Worm (Caenorhabditis elegans) whole organism, young adult: Measurements from ENCODE around the gene hst-2.
A peak's percentile ranks its signal among the peaks of the same experiment; 100 is the strongest.

Experiments
- B0019.2 ChIP-seq: fragments of 200-800 bp; sonication (Bioruptor generic); conservative IDR thresholded peaks from 2 replicates; pipeline ENCODE4 v1.3.6; 2022; ENCODE audit warnings: missing genetic modification reagents, missing genetic modification characterization, missing compliant biosample characterization
- B0336.3 ChIP-seq: fragments of 200-800 bp; sonication (Bioruptor generic); IDR thresholded peaks from 2 replicates; pipeline ENCODE4 v1.3.6; 2022; ENCODE audit warnings: missing genetic modification characterization, missing compliant biosample characterization
- F23B12.7 ChIP-seq: sonication (generic microtip); optimal IDR thresholded peaks from 2 replicates; lab custom pipeline; 2017; ENCODE audit warnings: missing genetic modification characterization, mild to moderate bottlenecking, missing compliant biosample characterization, antibody characterized with exemption, moderate library complexity; ENCODE audit not compliant: insufficient read depth
- F33H1.4 ChIP-seq: fragments of 200-800 bp; sonication (Bioruptor generic); IDR thresholded peaks from 2 replicates; pipeline ENCODE4 v1.3.6; 2022; ENCODE audit warnings: missing genetic modification reagents, missing genetic modification characterization, missing compliant biosample characterization
- F37B4.10 ChIP-seq: fragments of 200-800 bp; sonication (Bioruptor generic); IDR thresholded peaks from 2 replicates; pipeline ENCODE4 v1.3.6; 2022; ENCODE audit warnings: missing genetic modification characterization, missing compliant biosample characterization
- F39B2.1 ChIP-seq: fragments of 200-800 bp; sonication (Bioruptor generic); IDR thresholded peaks from 2 replicates; pipeline ENCODE4 v1.3.6; 2022; ENCODE audit warnings: missing genetic modification reagents, missing genetic modification characterization, missing compliant biosample characterization
- F49E8.2 ChIP-seq: sonication (generic microtip); optimal IDR thresholded peaks from 3 replicates; lab custom pipeline; 2017; ENCODE audit warnings: missing genetic modification characterization, mild to moderate bottlenecking, missing compliant biosample characterization, antibody characterized with exemption, moderate library complexity; ENCODE audit not compliant: insufficient read depth
- K12H6.12 ChIP-seq: fragments of 200-800 bp; sonication (Bioruptor generic); optimal IDR thresholded peaks from 2 replicates; lab custom pipeline; 2018; ENCODE audit warnings: mild to moderate bottlenecking, missing genetic modification characterization, missing compliant biosample characterization
- T07F8.4 ChIP-seq: sonication (generic microtip); optimal IDR thresholded peaks from 2 replicates; lab custom pipeline; 2016; ENCODE audit warnings: mild to moderate bottlenecking, missing genetic modification characterization, moderate library complexity, missing compliant biosample characterization
- Y53G8AR.9 ChIP-seq: fragments of 200-800 bp; sonication (Bioruptor generic); conservative IDR thresholded peaks from 2 replicates; pipeline ENCODE4 v1.3.6; 2022; ENCODE audit warnings: missing genetic modification reagents, missing genetic modification characterization, missing compliant biosample characterization
- Y95B8A.8 ChIP-seq: fragments of 200-800 bp; sonication (Bioruptor generic); IDR thresholded peaks from 2 replicates; pipeline ENCODE4 v1.3.6; 2022; ENCODE audit warnings: missing genetic modification reagents, missing genetic modification characterization, missing compliant biosample characterization
- akir-1 ChIP-seq: fragments of 200-800 bp; sonication (Bioruptor generic); optimal IDR thresholded peaks from 2 replicates; lab custom pipeline; 2018; ENCODE audit warnings: mild to moderate bottlenecking, missing genetic modification characterization, moderate library complexity, missing compliant biosample characterization
- aptf-2 ChIP-seq: fragments of 200-800 bp; sonication (Bioruptor generic); conservative IDR thresholded peaks from 2 replicates; pipeline ENCODE4 v1.3.6; 2022; ENCODE audit warnings: missing genetic modification reagents, missing genetic modification characterization, missing compliant biosample characterization
- athp-1 ChIP-seq: sonication (generic microtip); optimal IDR thresholded peaks from 2 replicates; lab custom pipeline; 2017; ENCODE audit warnings: mild to moderate bottlenecking, missing genetic modification characterization, missing compliant biosample characterization
- attf-3 ChIP-seq: fragments of 200-800 bp; sonication (Bioruptor generic); conservative IDR thresholded peaks from 2 replicates; pipeline ENCODE4 v1.3.6; 2022; ENCODE audit warnings: missing genetic modification reagents, missing genetic modification characterization, missing compliant biosample characterization
- bed-1 ChIP-seq: fragments of 200-800 bp; sonication (Bioruptor generic); IDR thresholded peaks from 2 replicates; pipeline ENCODE4 v1.3.6; 2022; ENCODE audit warnings: missing genetic modification reagents, missing genetic modification characterization, missing compliant biosample characterization
- bed-2 ChIP-seq: fragments of 200-800 bp; sonication (Bioruptor generic); IDR thresholded peaks from 2 replicates; pipeline ENCODE4 v1.3.6; 2022; ENCODE audit warnings: missing genetic modification reagents, missing genetic modification characterization, missing compliant biosample characterization
- ccch-3 ChIP-seq: fragments of 200-800 bp; sonication (Bioruptor generic); optimal IDR thresholded peaks from 2 replicates; lab custom pipeline; 2018; ENCODE audit warnings: mild to moderate bottlenecking, missing genetic modification characterization, missing compliant biosample characterization
- ceh-40 ChIP-seq: fragments of 200-800 bp; sonication (Bioruptor generic); IDR thresholded peaks from 2 replicates; pipeline ENCODE4 v1.3.6; 2022; ENCODE audit warnings: missing genetic modification characterization, missing compliant biosample characterization
- ceh-79 ChIP-seq: sonication (generic microtip); optimal IDR thresholded peaks from 2 replicates; lab custom pipeline; 2017; ENCODE audit warnings: mild to moderate bottlenecking, missing genetic modification characterization, missing compliant biosample characterization
- egl-18 ChIP-seq: fragments of 200-800 bp; sonication (Bioruptor generic); IDR thresholded peaks from 2 replicates; pipeline ENCODE4 v1.3.6; 2022; ENCODE audit warnings: missing genetic modification reagents, missing genetic modification characterization, missing compliant biosample characterization
- egl-44 ChIP-seq: fragments of 200-800 bp; sonication (Bioruptor generic); IDR thresholded peaks from 2 replicates; pipeline ENCODE4 v1.3.6; 2022; ENCODE audit warnings: missing genetic modification reagents, missing genetic modification characterization, missing compliant biosample characterization
- egrh-3 ChIP-seq: fragments of 200-800 bp; sonication (Bioruptor generic); IDR thresholded peaks from 2 replicates; pipeline ENCODE4 v1.3.6; 2022; ENCODE audit warnings: missing genetic modification reagents, missing genetic modification characterization, missing compliant biosample characterization
- gei-17 ChIP-seq: fragments of 200-800 bp; sonication (Bioruptor generic); optimal IDR thresholded peaks from 2 replicates; lab custom pipeline; 2018; ENCODE audit warnings: mild to moderate bottlenecking, missing genetic modification characterization, missing compliant biosample characterization
- him-1 ChIP-seq: sonication (generic microtip); optimal IDR thresholded peaks from 2 replicates; lab custom pipeline; 2016; ENCODE audit warnings: missing genotype, missing genetic modification reagents, missing genetic modification characterization, missing compliant biosample characterization
- hmg-20 ChIP-seq: fragments of 200-800 bp; sonication (Bioruptor generic); IDR thresholded peaks from 2 replicates; pipeline ENCODE4 v1.3.6; 2022; ENCODE audit warnings: missing genetic modification reagents, missing genetic modification characterization, missing compliant biosample characterization
- hsf-1 ChIP-seq: fragments of 200-800 bp; sonication (Bioruptor generic); IDR thresholded peaks from 2 replicates; pipeline ENCODE4 v1.3.6; 2022; ENCODE audit warnings: missing genetic modification reagents, missing genetic modification characterization, missing compliant biosample characterization
- let-607 ChIP-seq, 2 experiments: fragments of 200-800 bp in 1 of 2; sonication (Bioruptor generic) in 1 of 2; sonication (generic microtip) in 1 of 2; optimal IDR thresholded peaks; 2 replicates each; lab custom pipeline; 2016 to 2018; ENCODE audit warnings: mild to moderate bottlenecking in 2 of 2, missing compliant biosample characterization in 2 of 2, missing genetic modification characterization in 2 of 2, moderate library complexity in 2 of 2, missing genotype in 1 of 2
- lsl-1 ChIP-seq: fragments of 200-800 bp; sonication (Bioruptor generic); optimal IDR thresholded peaks from 2 replicates; lab custom pipeline; 2018; ENCODE audit warnings: mild to moderate bottlenecking, missing genetic modification characterization, moderate library complexity, missing compliant biosample characterization
- madf-10 ChIP-seq: sonication (generic microtip); optimal IDR thresholded peaks from 2 replicates; lab custom pipeline; 2016; ENCODE audit warnings: mild to moderate bottlenecking, missing genetic modification characterization, missing compliant biosample characterization
- madf-3 ChIP-seq: fragments of 200-800 bp; sonication (Bioruptor generic); IDR thresholded peaks from 2 replicates; pipeline ENCODE4 v1.3.6; 2022; ENCODE audit warnings: missing genetic modification reagents, missing genetic modification characterization, missing compliant biosample characterization
- nfyb-1 ChIP-seq: fragments of 200-800 bp; sonication (Bioruptor generic); IDR thresholded peaks from 2 replicates; pipeline ENCODE4 v1.3.6; 2022; ENCODE audit warnings: missing genetic modification reagents, missing genetic modification characterization, missing compliant biosample characterization
- nhr-120 ChIP-seq: fragments of 200-800 bp; sonication (Bioruptor generic); IDR thresholded peaks from 2 replicates; pipeline ENCODE4 v1.3.6; 2022; ENCODE audit warnings: missing genetic modification characterization, missing compliant biosample characterization
- nhr-90 ChIP-seq: sonication (generic microtip); optimal IDR thresholded peaks from 2 replicates; lab custom pipeline; 2016; ENCODE audit warnings: missing genotype, mild to moderate bottlenecking, missing genetic modification characterization, missing compliant biosample characterization
- rcor-1 ChIP-seq: fragments of 200-800 bp; sonication (Bioruptor generic); IDR thresholded peaks from 2 replicates; pipeline ENCODE4 v1.3.6; 2022; ENCODE audit warnings: missing genetic modification reagents, missing genetic modification characterization, missing compliant biosample characterization
- rec-8 ChIP-seq, 2 experiments: sonication (generic microtip); optimal IDR thresholded peaks; 2 replicates each; lab custom pipeline; 2016; ENCODE audit warnings: mild to moderate bottlenecking in 2 of 2, missing genetic modification characterization in 2 of 2, missing genetic modification reagents in 2 of 2, missing genotype in 2 of 2, missing biosample characterization in 1 of 2, missing compliant biosample characterization in 1 of 2, moderate library complexity in 1 of 2
- repo-1 ChIP-seq: sonication (generic microtip); optimal IDR thresholded peaks from 2 replicates; lab custom pipeline; 2017; ENCODE audit warnings: mild to moderate bottlenecking, missing genetic modification characterization, missing compliant biosample characterization
- snpc-1.1 ChIP-seq: sonication (generic microtip); optimal IDR thresholded peaks from 2 replicates; lab custom pipeline; 2017; ENCODE audit warnings: missing genetic modification characterization, mild to moderate bottlenecking, missing compliant biosample characterization, antibody characterized with exemption, moderate library complexity, missing genotype, missing genetic modification reagents; ENCODE audit not compliant: insufficient read depth
- snpc-1.3 ChIP-seq: sonication (generic microtip); optimal IDR thresholded peaks from 2 replicates; lab custom pipeline; 2017; ENCODE audit warnings: missing genetic modification characterization, mild to moderate bottlenecking, missing compliant biosample characterization, antibody characterized with exemption, moderate library complexity, missing genotype, missing genetic modification reagents; ENCODE audit not compliant: insufficient read depth
- sptf-2 ChIP-seq: fragments of 200-800 bp; sonication (Bioruptor generic); optimal IDR thresholded peaks from 2 replicates; lab custom pipeline; 2018; ENCODE audit warnings: mild to moderate bottlenecking, missing genetic modification characterization, missing compliant biosample characterization
- unc-130 ChIP-seq: sonication (generic microtip); optimal IDR thresholded peaks from 2 replicates; lab custom pipeline; 2016; ENCODE audit warnings: missing genetic modification reagents, missing genetic modification characterization, missing compliant biosample characterization
- xnd-1 ChIP-seq: sonication (generic microtip); optimal IDR thresholded peaks from 2 replicates; lab custom pipeline; 2016; ENCODE audit warnings: missing genotype, missing genetic modification reagents, missing genetic modification characterization, missing compliant biosample characterization
- zim-3 ChIP-seq: sonication (generic microtip); optimal IDR thresholded peaks from 2 replicates; lab custom pipeline; 2017; ENCODE audit warnings: mild to moderate bottlenecking, missing genetic modification characterization, moderate library complexity, missing compliant biosample characterization
- ztf-22 ChIP-seq: fragments of 200-800 bp; sonication (Bioruptor generic); optimal IDR thresholded peaks from 2 replicates; lab custom pipeline; 2018; ENCODE audit warnings: mild to moderate bottlenecking, missing genetic modification characterization, moderate library complexity, missing compliant biosample characterization
- ztf-3 ChIP-seq: fragments of 200-800 bp; sonication (Bioruptor generic); optimal IDR thresholded peaks from 2 replicates; lab custom pipeline; 2018; ENCODE audit warnings: mild to moderate bottlenecking, missing genetic modification characterization, missing compliant biosample characterization
- ztf-6 ChIP-seq: fragments of 200-800 bp; sonication (Bioruptor generic); IDR thresholded peaks from 2 replicates; pipeline ENCODE4 v1.3.6; 2022; ENCODE audit warnings: missing genetic modification reagents, missing genetic modification characterization, missing compliant biosample characterization

The hst-2 gene

DNA sequence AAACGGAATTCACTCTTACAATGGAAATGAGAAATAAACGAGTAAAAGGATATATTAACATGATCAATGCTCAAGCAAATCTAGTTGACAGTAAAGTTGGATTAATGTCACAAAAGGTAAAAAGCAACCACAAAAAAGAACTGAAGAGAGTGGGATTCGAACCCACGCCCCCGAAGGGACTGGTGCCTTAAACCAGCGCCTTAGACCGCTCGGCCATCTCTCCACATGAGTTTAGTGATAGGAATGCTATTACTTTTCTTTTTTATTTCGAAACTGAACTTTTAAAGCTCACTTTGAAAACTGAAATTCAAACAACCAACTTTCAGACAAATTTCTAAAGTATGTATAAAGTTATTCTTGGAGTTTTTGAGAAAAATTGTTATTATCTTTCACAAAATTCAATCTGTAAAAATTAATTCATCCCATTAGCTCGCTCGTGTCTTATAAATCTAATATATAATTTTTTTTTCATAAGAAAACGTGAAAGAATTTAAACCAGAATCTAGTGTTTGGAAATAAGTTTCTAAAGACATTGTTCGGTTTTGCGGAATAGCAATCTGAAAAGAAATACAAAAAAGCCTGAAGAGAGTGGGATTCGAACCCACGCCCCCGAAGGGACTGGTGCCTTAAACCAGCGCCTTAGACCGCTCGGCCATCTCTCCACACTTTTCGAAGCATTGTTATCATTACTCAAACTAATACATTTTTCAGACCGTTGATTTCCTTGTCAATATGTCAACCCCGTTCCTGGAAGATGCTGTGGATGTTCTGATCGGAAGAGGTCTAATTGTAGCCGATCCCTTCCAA, 44.0 kb downstream of the hst-2 start:
- no peak for TF ChIP-seq ceh-79 (tag; lab: Kevin White, UChicago)
- TF ChIP-seq rec-8 (tag; optimal IDR thresholded peaks at IDR 0.05; lab: Kevin White, UChicago), result peak; percentile 38 to 47
- no peak for TF ChIP-seq athp-1 (tag; lab: Kevin White, UChicago)
- peak; percentile 77 for TF ChIP-seq him-1 (tag; lab: Kevin White, UChicago)
- TF ChIP-seq lsl-1 (GFP tag; lab: Kevin White, UChicago), result no peak
- 0 out of 2 replicates have a peak, but pooled peaks have one; percentile 39 for TF ChIP-seq Y95B8A.8 (GFP tag; lab: Robert Waterston, UW)
- TF ChIP-seq akir-1, result no peak
- TF ChIP-seq T07F8.4, result peak; percentile 46
- TF ChIP-seq Y53G8AR.9 (GFP tag; lab: Robert Waterston, UW), result no peak
- TF ChIP-seq attf-3 (GFP tag; lab: Robert Waterston, UW), result no peak
- no peak for TF ChIP-seq ztf-6 (GFP tag; lab: Robert Waterston, UW)
- 0 out of 2 replicates have a peak, but pooled peaks have one; percentile 65 for TF ChIP-seq madf-3 (GFP tag; lab: Robert Waterston, UW)
- peak; percentile 18 for TF ChIP-seq zim-3 (tag; lab: Kevin White, UChicago)
- TF ChIP-seq egl-44 (GFP tag; lab: Robert Waterston, UW), result no peak
- no peak for TF ChIP-seq xnd-1 (tag; lab: Kevin White, UChicago)
- TF ChIP-seq ztf-22 (GFP tag; lab: Kevin White, UChicago), result no peak
- TF ChIP-seq K12H6.12 (tag; lab: Kevin White, UChicago), result no peak
- TF ChIP-seq gei-17 (GFP tag; lab: Kevin White, UChicago), result no peak
- TF ChIP-seq F37B4.10 (GFP tag; lab: Robert Waterston, UW), result no peak
- TF ChIP-seq snpc-1.1, result no peak
- TF ChIP-seq madf-10, result no peak
- no peak for TF ChIP-seq F33H1.4 (GFP tag; lab: Robert Waterston, UW)
- no peak for TF ChIP-seq B0336.3
- TF ChIP-seq aptf-2 (GFP tag; lab: Robert Waterston, UW), result no peak
- TF ChIP-seq bed-1 (GFP tag; lab: Robert Waterston, UW), result no peak
- TF ChIP-seq nhr-120 (GFP tag; lab: Robert Waterston, UW), result no peak
- TF ChIP-seq bed-2, result no peak
- TF ChIP-seq let-607 (tag; optimal IDR thresholded peaks at IDR 0.05; lab: Kevin White, UChicago), result peak in 1 of 2 experiments; percentile 28
- TF ChIP-seq ccch-3 (GFP tag; lab: Kevin White, UChicago), result no peak
- 0 out of 2 replicates have a peak, but pooled peaks have one; percentile 63 for TF ChIP-seq ceh-40 (GFP tag; lab: Robert Waterston, UW)
- no peak for TF ChIP-seq F39B2.1 (GFP tag; lab: Robert Waterston, UW)
- no peak for TF ChIP-seq F23B12.7 (tag; lab: Kevin White, UChicago)
- no peak for TF ChIP-seq hsf-1 (GFP tag; lab: Robert Waterston, UW)
- peak; percentile 62 for TF ChIP-seq nhr-90 (tag; lab: Kevin White, UChicago)
- no peak for TF ChIP-seq ztf-3
- no peak for TF ChIP-seq sptf-2 (GFP tag; lab: Kevin White, UChicago)
- no peak for TF ChIP-seq egl-18 (GFP tag; lab: Robert Waterston, UW)
- no peak for TF ChIP-seq B0019.2 (GFP tag; lab: Robert Waterston, UW)
- TF ChIP-seq repo-1 (tag; lab: Kevin White, UChicago), result no peak
- 0 out of 2 replicates have a peak, but pooled peaks have one; percentile 12 for TF ChIP-seq nfyb-1 (GFP tag; lab: Robert Waterston, UW)
- TF ChIP-seq snpc-1.3 (tag; lab: Kevin White, UChicago), result peak; percentile 56
- TF ChIP-seq F49E8.2 (tag; lab: Kevin White, UChicago), result no peak
- TF ChIP-seq hmg-20 (GFP tag; lab: Robert Waterston, UW), result no peak
- TF ChIP-seq unc-130 (GFP tag; lab: Kevin White, UChicago), result no peak
- peak; percentile 38; the same call in 1 of the 2 replicates for TF ChIP-seq rcor-1 (GFP tag; lab: Robert Waterston, UW)
- no peak for TF ChIP-seq egrh-3 (GFP tag; lab: Robert Waterston, UW)
